Fruit fly (Drosophila melanogaster) S2 (cell line): ENCODE results near the gene mirr.

Experiments used
- CG8478 ChIP-seq: fragments of >200 bp; optimal IDR thresholded peaks from 2 replicates; lab custom pipeline; 2018
- CTCF ChIP-seq, 2 experiments: fragments of >200 bp; optimal IDR thresholded peaks; 2 replicates each; lab custom pipeline; 2018

dm6 chr3L:12690337-12691171, 2.9 kb upstream of the mirr start:
- TF ChIP-seq CG8478 (no peak), CTCF (optimal IDR thresholded peaks at IDR 0.05; lab: Kevin White, UChicago) (no peak)
